Worm (Caenorhabditis elegans): ENCODE data around the gene cdkr-3.

cdkr-3 gene

ce11 chrV:20249438-20250120 is 20.3 kb upstream of the cdkr-3 start, which contains the start of gene swsn-1 (continued):
- TF ChIP-seq lin-26 (GFP tag; IDR thresholded peaks at IDR 0.05) (no peak), D2030.7 (GFP tag; IDR thresholded peaks at IDR 0.05) (peak; percentile 72), lsy-27 (tag; optimal IDR thresholded peaks at IDR 0.05; ENCODE audit: borderline replicate concordance, insufficient read depth) (no peak), F10E7.11 (tag; optimal IDR thresholded peaks at IDR 0.05) (no peak), atf-7 (tag; optimal IDR thresholded peaks at IDR 0.05) (no peak), chd-7 (tag; optimal IDR thresholded peaks at IDR 0.05) (no peak), F23B12.7 (tag; optimal IDR thresholded peaks at IDR 0.05; ENCODE audit: insufficient read depth) (peak; percentile 19), snpc-4 (GFP tag; optimal IDR thresholded peaks at IDR 0.05) (no peak), snpc-4 (tag; optimal IDR thresholded peaks at IDR 0.05) (peak in 1 of 4 experiments; percentile 23), hmg-1.2 (GFP tag; IDR thresholded peaks at IDR 0.05) (peak; percentile 98), gei-17 (GFP tag; optimal IDR thresholded peaks at IDR 0.05) (no peak), egl-44 (GFP tag; IDR thresholded peaks at IDR 0.05) (no peak), madf-10 (tag; optimal IDR thresholded peaks at IDR 0.05) (no peak), ceh-58 (GFP tag; IDR thresholded peaks at IDR 0.05) (no peak), madf-8 (GFP tag; conservative IDR thresholded peaks at IDR 0.05) (peak; percentile 30; the same call in 1 of the 2 replicates), madf-6 (GFP tag; IDR thresholded peaks at IDR 0.05) (peak; percentile 62), let-607 (tag; optimal IDR thresholded peaks at IDR 0.05) (no peak), K12H6.12 (tag; optimal IDR thresholded peaks at IDR 0.05) (no peak), efl-1 (GFP tag; optimal IDR thresholded peaks at IDR 0.05) (peak; percentile 66), ceh-91 (GFP tag; IDR thresholded peaks at IDR 0.05) (no peak), nhr-179 (tag; optimal IDR thresholded peaks at IDR 0.05) (no peak), mes-4 (tag; optimal IDR thresholded peaks at IDR 0.05) (no peak), xnd-1 (tag; optimal IDR thresholded peaks at IDR 0.05) (no peak), athp-1 (tag; optimal IDR thresholded peaks at IDR 0.05) (no peak), mcd-1 (GFP tag; IDR thresholded peaks at IDR 0.05) (0 out of 2 replicates have a peak, but pooled peaks have one; percentile 37), F49E8.2 (tag; optimal IDR thresholded peaks at IDR 0.05; ENCODE audit: insufficient read depth) (peak; percentile 5)

- TF ChIP-seq K12H6.12 (tag; optimal IDR thresholded peaks at IDR 0.05) = no peak
- TF ChIP-seq madf-3 (GFP tag; IDR thresholded peaks at IDR 0.05) = peak; percentile 79
- peak; percentile 36; the same call in 1 of the 2 replicates for TF ChIP-seq ceh-100 (GFP tag; IDR thresholded peaks at IDR 0.05)
- no peak for TF ChIP-seq Y67H2A.10 (GFP tag; conservative IDR thresholded peaks at IDR 0.05)
- TF ChIP-seq ekl-4 (GFP tag; IDR thresholded peaks at IDR 0.05) = peak; percentile 82; the same call in 1 of the 2 replicates
- 0 out of 2 replicates have a peak, but pooled peaks have one; percentile 44 for TF ChIP-seq ztf-25 (GFP tag; IDR thresholded peaks at IDR 0.05)
- no peak for TF ChIP-seq let-526 (GFP tag; IDR thresholded peaks at IDR 0.05)
- peak; percentile 15 for TF ChIP-seq atf-7 (tag; optimal IDR thresholded peaks at IDR 0.05)
- TF ChIP-seq madf-8 (GFP tag; conservative IDR thresholded peaks at IDR 0.05) = no peak
- TF ChIP-seq F57C9.4 (tag; optimal IDR thresholded peaks at IDR 0.05) = no peak
- TF ChIP-seq madf-10 (tag; optimal IDR thresholded peaks at IDR 0.05) = no peak
- 0 out of 2 replicates have a peak, but pooled peaks have one; percentile 36 for TF ChIP-seq C17E4.6 (GFP tag; IDR thresholded peaks at IDR 0.05)
- peak; percentile 80 for TF ChIP-seq B0336.3 (GFP tag; IDR thresholded peaks at IDR 0.05)
- TF ChIP-seq dox-1 (GFP tag; IDR thresholded peaks at IDR 0.05) = 0 out of 2 replicates have a peak, but pooled peaks have one; percentile 15
- no peak for TF ChIP-seq ceh-58 (GFP tag; IDR thresholded peaks at IDR 0.05)
- peak; percentile 47 for TF ChIP-seq tlf-1 (GFP tag; optimal IDR thresholded peaks at IDR 0.05)
- no peak for TF ChIP-seq hlh-26 (GFP tag; conservative IDR thresholded peaks at IDR 0.05)
- TF ChIP-seq cebp-2 (GFP tag; IDR thresholded peaks at IDR 0.05) = 0 out of 2 replicates have a peak, but pooled peaks have one; percentile 40
- TF ChIP-seq Y53G8AR.9 (GFP tag; conservative IDR thresholded peaks at IDR 0.05) = 0 out of 2 replicates have a peak, but pooled peaks have one; percentile 51
- TF ChIP-seq mel-28 (tag; optimal IDR thresholded peaks at IDR 0.05; ENCODE audit: borderline replicate concordance) = no peak
- peak; percentile 41 for TF ChIP-seq chd-7 (tag; optimal IDR thresholded peaks at IDR 0.05)
- no peak for TF ChIP-seq mxl-1 (tag; optimal IDR thresholded peaks at IDR 0.05)
- no peak for TF ChIP-seq aptf-2 (GFP tag; conservative IDR thresholded peaks at IDR 0.05)
- peak; percentile 21 for TF ChIP-seq hrde-1 (tag; optimal IDR thresholded peaks at IDR 0.05; ENCODE audit: borderline replicate concordance)
- no peak for TF ChIP-seq dpff-1 (tag; optimal IDR thresholded peaks at IDR 0.05)
- no peak for TF ChIP-seq F10E7.11 (tag; optimal IDR thresholded peaks at IDR 0.05)
- TF ChIP-seq ceh-79 (tag; optimal IDR thresholded peaks at IDR 0.05) = peak; percentile 15
These were observed 2.9 kb upstream of the cdkr-3 start, which contains the start of gene mdt-17 for ce11 chrV:20266992-20267391. TSS of gene mdt-17 (minus strand) at chrV:20267247.

All from whole organism, young adult.